Worm (Caenorhabditis elegans) whole organism, young adult: ENCODE results near the gene ncx-8.

ENCODE experiments used
- F23B12.7 ChIP-seq: sonication (generic microtip); optimal IDR thresholded peaks from 2 replicates; lab custom pipeline; 2017; ENCODE audit warnings: missing genetic modification characterization, mild to moderate bottlenecking, missing compliant biosample characterization, antibody characterized with exemption, moderate library complexity; ENCODE audit not compliant: insufficient read depth
- dpl-1 ChIP-seq: fragments of 150-350 bp; optimal IDR thresholded peaks from 2 replicates; lab custom pipeline; 2014; ENCODE audit warnings: missing biosample characterization, missing genetic modification reagents, missing genetic modification characterization

DNA sequence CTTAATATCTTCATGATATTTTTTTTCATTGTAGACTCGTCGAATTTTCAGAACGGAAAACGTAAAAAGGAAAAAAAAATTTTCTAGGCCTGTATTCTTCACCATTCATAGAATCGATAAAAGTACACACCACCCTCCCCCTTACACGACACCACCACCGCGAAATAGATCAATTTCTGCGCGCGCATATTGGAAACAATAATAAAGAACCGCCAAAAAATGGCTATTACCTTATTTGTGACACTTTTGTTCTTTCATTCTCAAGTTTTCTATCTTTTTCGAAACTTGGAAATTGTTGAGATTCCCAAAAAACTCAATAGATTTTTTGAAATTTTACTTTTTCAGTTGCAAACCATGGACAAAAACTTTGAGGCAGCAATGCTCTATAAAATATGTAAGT lies 11.9 kb downstream of the ncx-8 start, which contains the start of gene F26G5.1:
- no peak for TF ChIP-seq F23B12.7 (tag; lab: Kevin White, UChicago)
- peak; percentile 33 for TF ChIP-seq dpl-1 (GFP tag; lab: Kevin White, UChicago)
